Fruit fly (Drosophila melanogaster) whole organism, embryonic: ENCODE results near the gene eIF4E5.

Experiments used
- Aef1 ChIP-seq: fragments of 200-800 bp; sonication (Bioruptor generic); IDR thresholded peaks from 3 replicates; pipeline ENCODE4 v1.3.6; 2022; ENCODE audit warnings: missing biosample characterization, missing genetic modification characterization
- Atf-2 ChIP-seq: fragments of 200-800 bp; sonication (Bioruptor generic); optimal IDR thresholded peaks from 2 replicates; lab custom pipeline; 2016; ENCODE audit warnings: missing biosample characterization, missing genetic modification characterization
- Bgb ChIP-seq: fragments of 200-800 bp; sonication (Bioruptor generic); IDR thresholded peaks from 2 replicates; pipeline ENCODE4 v1.3.6; 2022; ENCODE audit warnings: missing biosample characterization, missing genetic modification characterization; ENCODE audit not compliant: partially characterized antibody
- BtbVII ChIP-seq: fragments of 200-800 bp; sonication (Bioruptor generic); optimal IDR thresholded peaks from 3 replicates; lab custom pipeline; 2017; ENCODE audit warnings: missing biosample characterization, mild to moderate bottlenecking, missing genetic modification characterization
- CG10565 ChIP-seq: fragments of 200-800 bp; sonication (Bioruptor generic); optimal IDR thresholded peaks from 3 replicates; lab custom pipeline; 2016; ENCODE audit warnings: missing biosample characterization, mild to moderate bottlenecking, missing genetic modification characterization
- CG12236 ChIP-seq: fragments of 200-800 bp; sonication (Bioruptor generic); optimal IDR thresholded peaks from 2 replicates; lab custom pipeline; 2016; ENCODE audit warnings: missing biosample characterization, missing genetic modification characterization
- CG12942 ChIP-seq: fragments of 200-800 bp; sonication (Bioruptor generic); optimal IDR thresholded peaks from 3 replicates; lab custom pipeline; 2016; ENCODE audit warnings: missing biosample characterization, missing genetic modification characterization
- CG15514 ChIP-seq: fragments of 200-800 bp; sonication (Bioruptor generic); optimal IDR thresholded peaks from 3 replicates; lab custom pipeline; 2017; ENCODE audit warnings: missing biosample characterization, missing genetic modification characterization, mild to moderate bottlenecking, moderate library complexity, missing genetic modification reagents
- CG16779 ChIP-seq: fragments of 200-800 bp; sonication (Bioruptor generic); IDR thresholded peaks from 2 replicates; pipeline ENCODE4 v1.3.6; 2022; ENCODE audit warnings: missing biosample characterization, missing genetic modification characterization
- CG17829 ChIP-seq: fragments of 200-800 bp; optimal IDR thresholded peaks from 2 replicates; lab custom pipeline; 2019; ENCODE audit warnings: missing biosample characterization, mild to moderate bottlenecking, missing genetic modification characterization, moderate library complexity
- CG1832 ChIP-seq: fragments of 200-800 bp; sonication (Bioruptor generic); optimal IDR thresholded peaks from 2 replicates; lab custom pipeline; 2017; ENCODE audit warnings: missing biosample characterization, mild to moderate bottlenecking, missing genetic modification characterization, inconsistent platforms
- CG2889 ChIP-seq: fragments of 200-800 bp; sonication (Bioruptor generic); IDR thresholded peaks from 3 replicates; pipeline ENCODE4 v1.3.6; 2022; ENCODE audit warnings: missing biosample characterization, missing genetic modification characterization
- CG32532 ChIP-seq: fragments of 200-800 bp; sonication (Bioruptor generic); IDR thresholded peaks from 2 replicates; pipeline ENCODE4 v1.3.6; 2022; ENCODE audit warnings: missing biosample characterization, missing genetic modification characterization
- CG3281 ChIP-seq: fragments of 200-800 bp; sonication (Bioruptor generic); optimal IDR thresholded peaks from 3 replicates; lab custom pipeline; 2017; ENCODE audit warnings: missing biosample characterization, mild to moderate bottlenecking, missing genetic modification characterization
- CG33213 ChIP-seq: fragments of 200-800 bp; sonication (Bioruptor generic); optimal IDR thresholded peaks from 3 replicates; lab custom pipeline; 2016; ENCODE audit warnings: missing biosample characterization, missing genetic modification characterization
- CG34422 ChIP-seq: fragments of 200-800 bp; sonication (Bioruptor generic); IDR thresholded peaks from 3 replicates; pipeline ENCODE4 v1.3.6; 2022; ENCODE audit warnings: missing biosample characterization, missing genetic modification characterization
- CG6813 ChIP-seq: fragments of 200-800 bp; sonication (Bioruptor generic); optimal IDR thresholded peaks from 2 replicates; lab custom pipeline; 2017; ENCODE audit warnings: missing biosample characterization, missing genetic modification characterization, mild to moderate bottlenecking, moderate library complexity, missing genetic modification reagents
- CG7372 ChIP-seq: fragments of 200-800 bp; sonication (Bioruptor generic); IDR thresholded peaks from 2 replicates; pipeline ENCODE4 v1.3.6; 2022; ENCODE audit warnings: missing biosample characterization, missing genetic modification characterization
- CG8290 ChIP-seq, 3 experiments: fragments of 200-800 bp; sonication (Bioruptor generic); optimal IDR thresholded peaks; 2 replicates each; lab custom pipeline; 2016 to 2019; ENCODE audit warnings: missing biosample characterization in 3 of 3, missing genetic modification characterization in 3 of 3, mild to moderate bottlenecking in 2 of 3, moderate library complexity in 1 of 3
- CG8924 ChIP-seq: fragments of 200-800 bp; optimal IDR thresholded peaks from 3 replicates; lab custom pipeline; 2019; ENCODE audit warnings: missing biosample characterization, mild to moderate bottlenecking, missing genetic modification characterization, moderate library complexity
- D ChIP-seq, 2 experiments: fragments of 200-800 bp in 1 of 2; fragments of >200 bp in 1 of 2; sonication (Bioruptor generic) in 1 of 2; optimal IDR thresholded peaks; 2 replicates in 1 of 2; 3 replicates in 1 of 2; lab custom pipeline; 2017; ENCODE audit warnings: mild to moderate bottlenecking in 1 of 2, missing biosample characterization in 1 of 2, missing genetic modification characterization in 1 of 2, missing genetic modification reagents in 1 of 2
- Dek ChIP-seq: fragments of 200-800 bp; sonication (Bioruptor generic); optimal IDR thresholded peaks from 3 replicates; lab custom pipeline; 2019; ENCODE audit warnings: missing biosample characterization, mild to moderate bottlenecking, missing genetic modification characterization, moderate library complexity
- E2f1 ChIP-seq: fragments of 200-800 bp; sonication (Bioruptor generic); IDR thresholded peaks from 2 replicates; pipeline ENCODE4 v1.3.6; 2022; ENCODE audit warnings: missing biosample characterization, missing genetic modification characterization
- Gsc ChIP-seq: fragments of 200-800 bp; sonication (Bioruptor generic); IDR thresholded peaks from 2 replicates; pipeline ENCODE4 v1.3.6; 2022; ENCODE audit warnings: missing biosample characterization, missing genetic modification characterization
- Hr78 ChIP-seq, 2 experiments: fragments of 200-800 bp in 1 of 2; fragments of >200 bp in 1 of 2; sonication (Bioruptor generic) in 1 of 2; optimal IDR thresholded peaks; 2 replicates each; lab custom pipeline; 2017 to 2019; ENCODE audit warnings: missing biosample characterization in 2 of 2, missing genetic modification characterization in 2 of 2, mild to moderate bottlenecking in 1 of 2, moderate library complexity in 1 of 2
- Hsf ChIP-seq: fragments of 200-800 bp; sonication (Bioruptor generic); optimal IDR thresholded peaks from 3 replicates; lab custom pipeline; 2016; ENCODE audit warnings: missing biosample characterization, missing genetic modification characterization
- Lim3 ChIP-seq: fragments of 200-800 bp; sonication (Bioruptor generic); IDR thresholded peaks from 2 replicates; pipeline ENCODE4 v1.3.6; 2022; ENCODE audit warnings: missing biosample characterization, missing genetic modification characterization
- NC2β ChIP-seq: fragments of 200-800 bp; sonication (Bioruptor generic); optimal IDR thresholded peaks from 2 replicates; lab custom pipeline; 2016; ENCODE audit warnings: missing biosample characterization, missing genetic modification characterization
- NFAT ChIP-seq: fragments of 200-800 bp; sonication (Bioruptor generic); IDR thresholded peaks from 2 replicates; pipeline ENCODE4 v1.3.6; 2022; ENCODE audit warnings: missing biosample characterization, missing genetic modification characterization
- NK7.1 ChIP-seq: fragments of 200-800 bp; sonication (Bioruptor generic); optimal IDR thresholded peaks from 3 replicates; lab custom pipeline; 2016; ENCODE audit warnings: missing biosample characterization, missing genetic modification characterization
- Pdp1 ChIP-seq, 2 experiments: fragments of 200-800 bp; sonication (Bioruptor generic); optimal IDR thresholded peaks; 3 replicates each; lab custom pipeline; 2016; ENCODE audit warnings: missing biosample characterization in 2 of 2, missing genetic modification characterization in 2 of 2, mild to moderate bottlenecking in 1 of 2, moderate library complexity in 1 of 2
- Sox102F ChIP-seq: fragments of 200-800 bp; sonication (Bioruptor generic); optimal IDR thresholded peaks from 2 replicates; lab custom pipeline; 2018; ENCODE audit warnings: missing biosample characterization, mild to moderate bottlenecking, missing genetic modification characterization, moderate library complexity
- Tbp ChIP-seq: fragments of >200 bp; optimal IDR thresholded peaks from 2 replicates; lab custom pipeline; 2018; ENCODE audit warnings: missing biosample characterization, missing genetic modification characterization
- al ChIP-seq: fragments of 200-800 bp; sonication (Bioruptor generic); IDR thresholded peaks from 2 replicates; pipeline ENCODE4 v1.3.6; 2022; ENCODE audit warnings: missing biosample characterization, missing genetic modification characterization
- ash1 ChIP-seq: fragments of 200-800 bp; sonication (Bioruptor generic); optimal IDR thresholded peaks from 2 replicates; lab custom pipeline; 2018; ENCODE audit warnings: missing biosample characterization, mild to moderate bottlenecking, missing genetic modification characterization
- bab2 ChIP-seq: fragments of 200-800 bp; sonication (Bioruptor generic); optimal IDR thresholded peaks from 2 replicates; lab custom pipeline; 2016; ENCODE audit warnings: missing biosample characterization, missing genetic modification characterization
- ci ChIP-seq: fragments of 200-800 bp; sonication (Bioruptor generic); IDR thresholded peaks from 3 replicates; pipeline ENCODE4 v1.3.6; 2022; ENCODE audit warnings: missing biosample characterization, missing genetic modification characterization
- dm ChIP-seq: fragments of 200-800 bp; sonication (Bioruptor generic); optimal IDR thresholded peaks from 3 replicates; lab custom pipeline; 2016; ENCODE audit warnings: missing biosample characterization, missing genetic modification characterization
- jigr1 ChIP-seq: fragments of 200-800 bp; sonication (Bioruptor generic); IDR thresholded peaks from 3 replicates; pipeline ENCODE4 v1.3.6; 2022; ENCODE audit warnings: missing biosample characterization, missing genetic modification characterization
- luna ChIP-seq: fragments of 200-800 bp; sonication (Bioruptor generic); optimal IDR thresholded peaks from 2 replicates; lab custom pipeline; 2016; ENCODE audit warnings: missing biosample characterization, missing genetic modification characterization
- nerfin-2 ChIP-seq: fragments of 200-800 bp; sonication (Bioruptor generic); IDR thresholded peaks from 2 replicates; pipeline ENCODE4 v1.3.6; 2022; ENCODE audit warnings: missing biosample characterization, missing genetic modification characterization; ENCODE audit not compliant: partially characterized antibody
- phol ChIP-seq: fragments of 200-800 bp; sonication (Bioruptor generic); optimal IDR thresholded peaks from 3 replicates; lab custom pipeline; 2018; ENCODE audit warnings: missing biosample characterization, mild to moderate bottlenecking, missing genetic modification characterization, moderate library complexity
- prd ChIP-seq, 3 experiments: fragments of >200 bp in 2 of 3; fragments of 200-800 bp in 1 of 3; sonication (Bioruptor generic) in 1 of 3; optimal IDR thresholded peaks in 2 of 3; IDR thresholded peaks in 1 of 3; 2 replicates in 2 of 3; 3 replicates in 1 of 3; pipeline versions ENCODE4 v1.3.6 to Lab custom; 2017 to 2022; ENCODE audit warnings: missing biosample characterization in 1 of 3, missing genetic modification characterization in 1 of 3
- pros ChIP-seq: fragments of 200-800 bp; sonication (Bioruptor generic); optimal IDR thresholded peaks from 3 replicates; lab custom pipeline; 2019; ENCODE audit warnings: missing biosample characterization, mild to moderate bottlenecking, missing genetic modification characterization, moderate library complexity
- rib ChIP-seq: fragments of 200-800 bp; sonication (Bioruptor generic); IDR thresholded peaks from 2 replicates; pipeline ENCODE4 v1.3.6; 2022; ENCODE audit warnings: missing biosample characterization, missing genetic modification characterization
- trh ChIP-seq: fragments of 200-800 bp; sonication (Bioruptor generic); optimal IDR thresholded peaks from 2 replicates; lab custom pipeline; 2016; ENCODE audit warnings: missing biosample characterization, missing genetic modification characterization
- twi ChIP-seq: fragments of 200-800 bp; optimal IDR thresholded peaks from 2 replicates; lab custom pipeline; 2019; ENCODE audit warnings: missing biosample characterization, mild to moderate bottlenecking, missing genetic modification characterization, moderate library complexity
- vvl ChIP-seq: fragments of 200-800 bp; sonication (Bioruptor generic); IDR thresholded peaks from 2 replicates; pipeline ENCODE4 v1.3.6; 2022; ENCODE audit warnings: missing biosample characterization, missing genetic modification characterization
- z ChIP-seq: fragments of 200-800 bp; sonication (Bioruptor generic); IDR thresholded peaks from 3 replicates; pipeline ENCODE4 v1.3.6; 2022; ENCODE audit warnings: missing biosample characterization, missing genetic modification characterization
- zfh2 ChIP-seq: fragments of 200-800 bp; sonication (Bioruptor generic); optimal IDR thresholded peaks from 2 replicates; lab custom pipeline; 2016; ENCODE audit warnings: missing biosample characterization, missing genetic modification characterization

Gene eIF4E5

DNA sequence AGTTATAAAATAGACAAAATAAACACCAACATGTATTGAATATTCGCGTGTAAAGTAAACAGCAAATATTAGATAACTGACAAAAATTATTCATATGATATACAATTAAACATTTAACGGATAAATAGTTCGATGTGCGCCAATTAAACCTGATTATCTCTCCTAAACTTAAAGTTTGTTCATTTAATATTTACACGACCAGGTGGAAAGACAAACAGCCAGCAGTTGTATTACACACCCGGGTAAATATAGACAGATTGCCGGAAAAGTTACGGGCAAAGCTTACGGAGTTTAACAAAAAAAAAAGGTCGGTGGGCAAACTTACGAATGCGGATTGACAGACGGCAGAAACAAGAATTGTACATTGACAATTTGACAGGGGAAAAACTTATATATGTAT, 12.6 kb upstream of the eIF4E5 start (continued):
- no peak for TF ChIP-seq CG12236
- no peak for TF ChIP-seq zfh2 (GFP tag; lab: Kevin White, UChicago)
- TF ChIP-seq Atf-2 (GFP tag; lab: Kevin White, UChicago): no peak
- no peak for TF ChIP-seq prd (optimal IDR thresholded peaks at IDR 0.05; lab: Kevin White, UChicago)
- peak; percentile 6; the same call in 1 of the 3 replicates for TF ChIP-seq prd (GFP tag; IDR thresholded peaks at IDR 0.05; lab: Robert Waterston, UW)
- TF ChIP-seq CG3281 (GFP tag; lab: Kevin White, UChicago): peak; percentile 85
- TF ChIP-seq Hsf (GFP tag; lab: Kevin White, UChicago): no peak
- no peak for TF ChIP-seq D (optimal IDR thresholded peaks at IDR 0.05; lab: Kevin White, UChicago)
- no peak for TF ChIP-seq D (GFP tag; optimal IDR thresholded peaks at IDR 0.05; lab: Kevin White, UChicago)
- TF ChIP-seq CG32532: no peak; the same call in 1 of the 2 replicates
- TF ChIP-seq CG6813 (GFP tag; lab: Kevin White, UChicago): peak; percentile 81
- peak; percentile 77 for TF ChIP-seq ci
- TF ChIP-seq nerfin-2 (GFP tag; lab: Robert Waterston, UW): no peak
- TF ChIP-seq BtbVII: peak; percentile 90
- TF ChIP-seq luna (GFP tag; lab: Kevin White, UChicago): no peak
- no peak for TF ChIP-seq z (GFP tag; lab: Robert Waterston, UW)
- no peak for TF ChIP-seq CG12942 (GFP tag; lab: Kevin White, UChicago)
- peak; percentile 68 for TF ChIP-seq Sox102F (GFP tag; lab: Kevin White, UChicago)
- TF ChIP-seq CG33213 (GFP tag; lab: Kevin White, UChicago): peak; percentile 10
- TF ChIP-seq Bgb: no peak
- TF ChIP-seq Lim3 (GFP tag; lab: Robert Waterston, UW): no peak
- TF ChIP-seq bab2: peak; percentile 38
- TF ChIP-seq twi (tag; lab: Kevin White, UChicago): no peak
- TF ChIP-seq Dek: peak; percentile 63
- TF ChIP-seq CG16779 (GFP tag; lab: Robert Waterston, UW): no peak
- TF ChIP-seq vvl (GFP tag; lab: Robert Waterston, UW): no peak
- TF ChIP-seq Hr78 (GFP tag; optimal IDR thresholded peaks at IDR 0.05; lab: Kevin White, UChicago): no peak
- TF ChIP-seq CG8290 (GFP tag; optimal IDR thresholded peaks at IDR 0.05; lab: Kevin White, UChicago): no peak
- TF ChIP-seq CG8290 (tag; optimal IDR thresholded peaks at IDR 0.05; lab: Kevin White, UChicago): peak in 1 of 2 experiments; percentile 91
- TF ChIP-seq CG7372 (GFP tag; lab: Robert Waterston, UW): no peak
- no peak for TF ChIP-seq jigr1 (GFP tag; lab: Robert Waterston, UW)
- TF ChIP-seq CG8924 (tag; lab: Kevin White, UChicago): peak; percentile 56
- no peak for TF ChIP-seq NFAT (GFP tag; lab: Robert Waterston, UW)
- no peak for TF ChIP-seq trh (GFP tag; lab: Kevin White, UChicago)
- no peak for TF ChIP-seq CG34422
- no peak for TF ChIP-seq CG2889 (GFP tag; lab: Robert Waterston, UW)
- no peak for TF ChIP-seq Aef1 (GFP tag; lab: Robert Waterston, UW)
- TF ChIP-seq CG10565 (GFP tag; lab: Kevin White, UChicago): no peak
- TF ChIP-seq CG15514 (GFP tag; lab: Kevin White, UChicago): peak; percentile 88
- no peak for TF ChIP-seq Gsc (GFP tag; lab: Robert Waterston, UW)
- TF ChIP-seq CG1832 (GFP tag; lab: Kevin White, UChicago): no peak
- peak; percentile 39 for TF ChIP-seq ash1 (GFP tag; lab: Kevin White, UChicago)
- peak in 1 of 2 experiments; percentile 55 for TF ChIP-seq Pdp1 (GFP tag; optimal IDR thresholded peaks at IDR 0.05; lab: Kevin White, UChicago)
- TF ChIP-seq NK7.1: peak; percentile 56
- TF ChIP-seq dm (GFP tag; lab: Kevin White, UChicago): no peak
- TF ChIP-seq pros (GFP tag; lab: Kevin White, UChicago): no peak
- TF ChIP-seq al (GFP tag; lab: Robert Waterston, UW): no peak
- TF ChIP-seq CG17829 (tag; lab: Kevin White, UChicago): no peak
- peak; percentile 37; the same call in 1 of the 2 replicates for TF ChIP-seq E2f1
- no peak for TF ChIP-seq Tbp (GFP tag; lab: Kevin White, UChicago)
- 0 out of 2 replicates have a peak, but pooled peaks have one; percentile 22 for TF ChIP-seq rib (GFP tag; lab: Robert Waterston, UW)
- no peak for TF ChIP-seq NC2β
- no peak for TF ChIP-seq phol (tag; lab: Kevin White, UChicago)
